Worm (Caenorhabditis elegans): ENCODE data around the gene T26E4.4.
A peak's percentile ranks its signal among the peaks of the same experiment; 100 is the strongest.
"Not testable (repeated sequence)": the region's sequence is repeated elsewhere in the genome, so short reads cannot be mapped to it uniquely, and the experiment has no call there.

Gene T26E4.4

ce11 chrV:15766122-15766594 is 26.2 kb downstream of the T26E4.4 start, which contains the start of the genes haf-3 and F57A10.2:
TSS of gene haf-3 (minus strand) at chrV:15766172.
TSS of gene F57A10.2 (plus strand) at chrV:15766575.
- TF ChIP-seq W03F9.2 (tag; optimal IDR thresholded peaks at IDR 0.05), result peak; percentile 95
- TF ChIP-seq dao-5 (tag; optimal IDR thresholded peaks at IDR 0.05), result no peak
- TF ChIP-seq him-1 (tag; optimal IDR thresholded peaks at IDR 0.05), result peak; percentile 47

- TF ChIP-seq dao-5 (tag; optimal IDR thresholded peaks at IDR 0.05) (no peak), him-1 (tag; optimal IDR thresholded peaks at IDR 0.05) (no peak), W03F9.2 (tag; optimal IDR thresholded peaks at IDR 0.05) (no peak)
Measured at ce11 chrV:15758449-15758848, 33.9 kb downstream of the T26E4.4 start, which contains the start of gene str-9. TSS of gene str-9 (plus strand) at chrV:15758749.

- TF ChIP-seq him-1 (tag; optimal IDR thresholded peaks at IDR 0.05) (no peak), W03F9.2 (tag; optimal IDR thresholded peaks at IDR 0.05) (no peak), dao-5 (tag; optimal IDR thresholded peaks at IDR 0.05) (no peak)
Measured at ce11 chrV:15757645-15758044, 34.7 kb downstream of the T26E4.4 start.

- not testable (repeated sequence) for TF ChIP-seq dao-5, W03F9.2, him-1 (tag; optimal IDR thresholded peaks at IDR 0.05)
Measured at ce11 chrV:15754731-15755130, 37.6 kb downstream of the T26E4.4 start, which contains the start of gene str-8. TSS of gene str-8 (plus strand) at chrV:15755031.

ce11 chrV:15752941-15753340 is 39.4 kb downstream of the T26E4.4 start, which contains the start of gene str-5:
TSS of gene str-5 (plus strand) at chrV:15753241.
- TF ChIP-seq dao-5, W03F9.2, him-1 (tag; optimal IDR thresholded peaks at IDR 0.05): not testable (repeated sequence)

ce11 chrV:15752049-15752448 is 40.3 kb downstream of the T26E4.4 start, which contains the start of gene str-43:
TSS of gene str-43 (minus strand) at chrV:15752149.
- TF ChIP-seq him-1 (tag; optimal IDR thresholded peaks at IDR 0.05) (no peak), dao-5 (tag; optimal IDR thresholded peaks at IDR 0.05) (no peak), W03F9.2 (tag; optimal IDR thresholded peaks at IDR 0.05) (no peak)

- TF ChIP-seq W03F9.2 (tag; optimal IDR thresholded peaks at IDR 0.05), result no peak
- TF ChIP-seq him-1 (tag; optimal IDR thresholded peaks at IDR 0.05), result no peak
- TF ChIP-seq dao-5 (tag; optimal IDR thresholded peaks at IDR 0.05), result no peak
Measured at ce11 chrV:15750130-15750529, 42.2 kb downstream of the T26E4.4 start, which contains the start of gene str-6. TSS of gene str-6 (minus strand) at chrV:15750230.

ce11 chrV:15748343-15748742 is 44.0 kb downstream of the T26E4.4 start, which contains the start of gene T23D5.8:
TSS of gene T23D5.8 (minus strand) at chrV:15748443.
- not testable (repeated sequence) for TF ChIP-seq him-1, W03F9.2, dao-5 (tag; optimal IDR thresholded peaks at IDR 0.05)

- not testable (repeated sequence) for TF ChIP-seq W03F9.2, him-1, dao-5 (tag; optimal IDR thresholded peaks at IDR 0.05)
Measured at ce11 chrV:15744366-15744765, 47.9 kb downstream of the T26E4.4 start, which contains the start of gene str-19. TSS of gene str-19 (minus strand) at chrV:15744466.

- TF ChIP-seq dao-5 (tag; optimal IDR thresholded peaks at IDR 0.05) (no peak), W03F9.2 (tag; optimal IDR thresholded peaks at IDR 0.05) (no peak), him-1 (tag; optimal IDR thresholded peaks at IDR 0.05) (no peak)
Measured at ce11 chrV:15741851-15742250, 50.5 kb downstream of the T26E4.4 start, which contains the start of gene str-18. TSS of gene str-18 (minus strand) at chrV:15741951.

Data from whole organism, L4/young adult.